Worm (Caenorhabditis elegans) whole organism, L3 larva: Measurements from ENCODE around the gene elt-7.
A peak's percentile ranks its signal among the peaks of the same experiment; 100 is the strongest.

Source experiments
- R02D3.7 ChIP-seq: fragments of 150-350 bp; optimal IDR thresholded peaks from 2 replicates; lab custom pipeline; 2014; ENCODE audit warnings: missing biosample characterization, missing genetic modification characterization
- ZK546.5 ChIP-seq: sonication (generic microtip); optimal IDR thresholded peaks from 2 replicates; lab custom pipeline; 2017; ENCODE audit warnings: missing biosample characterization, missing genetic modification characterization
- aly-2 ChIP-seq: fragments of 150-350 bp; optimal IDR thresholded peaks from 2 replicates; lab custom pipeline; 2014; ENCODE audit warnings: missing biosample characterization, missing genetic modification characterization
- ceh-28 ChIP-seq: fragments of 150-350 bp; optimal IDR thresholded peaks from 2 replicates; lab custom pipeline; 2014; ENCODE audit warnings: missing biosample characterization, missing genetic modification reagents, missing genetic modification characterization
- ceh-82 ChIP-seq: fragments of 150-350 bp; optimal IDR thresholded peaks from 2 replicates; lab custom pipeline; 2014; ENCODE audit warnings: missing biosample characterization, missing genetic modification characterization
- ceh-9 ChIP-seq: sonication (generic microtip); optimal IDR thresholded peaks from 2 replicates; lab custom pipeline; 2018; ENCODE audit warnings: missing biosample characterization, missing genetic modification characterization
- daf-12 ChIP-seq: fragments of 150-350 bp; optimal IDR thresholded peaks from 2 replicates; lab custom pipeline; 2014; ENCODE audit warnings: missing biosample characterization, missing genetic modification reagents, missing genetic modification characterization
- egl-27 ChIP-seq: sonication (generic microtip); optimal IDR thresholded peaks from 4 replicates; lab custom pipeline; 2017; ENCODE audit warnings: missing biosample characterization, missing genetic modification reagents, missing genetic modification characterization
- egl-5 ChIP-seq: fragments of 150-350 bp; optimal IDR thresholded peaks from 2 replicates; lab custom pipeline; 2017; ENCODE audit warnings: missing biosample characterization, missing genetic modification reagents, missing genetic modification characterization, inconsistent platforms
- elt-1 ChIP-seq: fragments of 150-350 bp; optimal IDR thresholded peaks from 2 replicates; lab custom pipeline; 2014; ENCODE audit warnings: missing biosample characterization, missing genetic modification characterization
- elt-2 ChIP-seq: sonication (generic microtip); optimal IDR thresholded peaks from 2 replicates; lab custom pipeline; 2016; ENCODE audit warnings: missing genetic modification reagents, mild to moderate bottlenecking, missing genetic modification characterization, missing compliant biosample characterization
- elt-3 ChIP-seq, 3 experiments: fragments of 150-350 bp in 1 of 3; sonication (generic microtip) in 2 of 3; optimal IDR thresholded peaks; 2 replicates in 2 of 3; 4 replicates in 1 of 3; lab custom pipeline; 2014 to 2017; ENCODE audit warnings: missing biosample characterization in 3 of 3, missing genetic modification characterization in 3 of 3
- eor-1 ChIP-seq, 2 experiments: fragments of 150-350 bp; optimal IDR thresholded peaks; 2 replicates each; lab custom pipeline; 2014 to 2018; ENCODE audit warnings: missing biosample characterization in 2 of 2, missing genetic modification characterization in 2 of 2
- fkh-10 ChIP-seq: sonication (generic microtip); optimal IDR thresholded peaks from 2 replicates; lab custom pipeline; 2017; ENCODE audit warnings: missing biosample characterization, missing genetic modification reagents, missing genetic modification characterization
- fos-1 ChIP-seq: fragments of 150-350 bp; optimal IDR thresholded peaks from 2 replicates; lab custom pipeline; 2014; ENCODE audit warnings: missing biosample characterization, missing genetic modification characterization
- hmg-11 ChIP-seq: sonication (generic microtip); optimal IDR thresholded peaks from 2 replicates; lab custom pipeline; 2016; ENCODE audit warnings: missing genetic modification characterization, missing compliant biosample characterization
- jun-1 ChIP-seq: fragments of 150-350 bp; optimal IDR thresholded peaks from 2 replicates; lab custom pipeline; 2014; ENCODE audit warnings: missing biosample characterization, missing genetic modification reagents, missing genetic modification characterization
- lin-39 ChIP-seq: fragments of 150-350 bp; optimal IDR thresholded peaks from 2 replicates; lab custom pipeline; 2018; ENCODE audit warnings: missing biosample characterization, missing genetic modification reagents, missing genetic modification characterization
- lsy-12 ChIP-seq: sonication (generic microtip); optimal IDR thresholded peaks from 2 replicates; lab custom pipeline; 2016; ENCODE audit warnings: mild to moderate bottlenecking, missing genetic modification characterization, missing compliant biosample characterization
- mdl-1 ChIP-seq: fragments of 150-350 bp; optimal IDR thresholded peaks from 2 replicates; lab custom pipeline; 2014; ENCODE audit warnings: missing biosample characterization, missing genetic modification characterization
- mml-1 ChIP-seq: fragments of 150-350 bp; sonication (generic microtip); optimal IDR thresholded peaks from 3 replicates; lab custom pipeline; 2014; ENCODE audit warnings: missing biosample characterization, missing genetic modification characterization
- nhr-11 ChIP-seq: fragments of 150-350 bp; optimal IDR thresholded peaks from 2 replicates; lab custom pipeline; 2014; ENCODE audit warnings: missing biosample characterization, missing genetic modification characterization
- nhr-12 ChIP-seq: fragments of 150-350 bp; optimal IDR thresholded peaks from 2 replicates; lab custom pipeline; 2014; ENCODE audit warnings: missing biosample characterization, missing genetic modification characterization
- nhr-237 ChIP-seq: fragments of 150-350 bp; optimal IDR thresholded peaks from 2 replicates; lab custom pipeline; 2014; ENCODE audit warnings: missing biosample characterization, missing genetic modification characterization
- nhr-25 ChIP-seq: sonication (generic microtip); optimal IDR thresholded peaks from 2 replicates; lab custom pipeline; 2017; ENCODE audit warnings: missing biosample characterization, missing genetic modification characterization
- nhr-76 ChIP-seq: fragments of 150-350 bp; sonication (generic microtip); optimal IDR thresholded peaks from 5 replicates; lab custom pipeline; 2014; ENCODE audit warnings: missing biosample characterization, missing genetic modification characterization
- nhr-77 ChIP-seq: fragments of 150-350 bp; optimal IDR thresholded peaks from 2 replicates; lab custom pipeline; 2014; ENCODE audit warnings: missing biosample characterization, missing genetic modification characterization
- pha-4 ChIP-seq: fragments of 150-350 bp; optimal IDR thresholded peaks from 2 replicates; lab custom pipeline; 2014; ENCODE audit warnings: missing biosample characterization, missing genetic modification reagents, missing genetic modification characterization
- pqm-1 ChIP-seq: fragments of 150-350 bp; optimal IDR thresholded peaks from 2 replicates; lab custom pipeline; 2017; ENCODE audit warnings: missing biosample characterization, missing genetic modification characterization, inconsistent platforms
- sea-2 ChIP-seq: fragments of 150-350 bp; sonication (generic microtip); optimal IDR thresholded peaks from 4 replicates; lab custom pipeline; 2014; ENCODE audit warnings: missing biosample characterization, missing genetic modification reagents, missing genetic modification characterization
- skn-1 ChIP-seq: fragments of 150-350 bp; optimal IDR thresholded peaks from 2 replicates; lab custom pipeline; 2014; ENCODE audit warnings: missing biosample characterization, missing genetic modification characterization
- unc-62 ChIP-seq: fragments of 150-350 bp; sonication (generic microtip); optimal IDR thresholded peaks from 4 replicates; lab custom pipeline; 2014; ENCODE audit warnings: missing biosample characterization, missing genetic modification reagents, missing genetic modification characterization
- zag-1 ChIP-seq: fragments of 150-350 bp; optimal IDR thresholded peaks from 2 replicates; lab custom pipeline; 2014; ENCODE audit warnings: missing biosample characterization, missing genetic modification characterization
- ztf-11 ChIP-seq: fragments of 150-350 bp; optimal IDR thresholded peaks from 2 replicates; lab custom pipeline; 2014; ENCODE audit warnings: missing biosample characterization, missing genetic modification characterization

Gene elt-7

ce11 chrV:4777388-4777986 lies 7.0 kb downstream of the elt-7 start, which contains the start of gene C18G1.1:
Gene C18G1.1, plus strand, starts transcription at chrV:4777960.
- TF ChIP-seq egl-5 (peak; percentile 37), ceh-9 (no peak), unc-62 (GFP tag; lab: Kevin White, UChicago) (no peak), mdl-1 (no peak), pha-4 (tag; lab: Kevin White, UChicago) (no peak), ztf-11 (no peak)

ce11 chrV:4783313-4783712 lies 12.8 kb downstream of the elt-7 start, which contains the start of gene Y60C6A.1:
Gene Y60C6A.1, plus strand, starts transcription at chrV:4783613.
- no peak for TF ChIP-seq egl-5

- TF ChIP-seq nhr-11 (tag; lab: Kevin White, UChicago) (no peak), skn-1 (tag; lab: Kevin White, UChicago) (no peak), ZK546.5 (no peak)
Measured at ce11 chrV:4785333-4785852, 14.9 kb downstream of the elt-7 start, which contains the start of the genes Y60C6A.2 and Y60C6A.3. Gene Y60C6A.2, minus strand, starts transcription at chrV:4785433. Gene Y60C6A.3, plus strand, starts transcription at chrV:4785802.

- TF ChIP-seq mml-1 (no peak), unc-62 (GFP tag; lab: Kevin White, UChicago) (no peak), nhr-12 (no peak), nhr-11 (tag; lab: Kevin White, UChicago) (no peak), hmg-11 (tag; lab: Kevin White, UChicago) (no peak), aly-2 (tag; lab: Kevin White, UChicago) (no peak), egl-5 (no peak), elt-3 (tag; optimal IDR thresholded peaks at IDR 0.05; lab: Kevin White, UChicago) (no peak), nhr-25 (tag; lab: Kevin White, UChicago) (no peak), lsy-12 (tag; lab: Kevin White, UChicago) (no peak), pqm-1 (no peak), nhr-77 (tag; lab: Kevin White, UChicago) (no peak), R02D3.7 (tag; lab: Kevin White, UChicago) (no peak), ceh-9 (no peak), ceh-82 (tag; lab: Kevin White, UChicago) (no peak), jun-1 (tag; lab: Kevin White, UChicago) (no peak), daf-12 (tag; lab: Kevin White, UChicago) (no peak), zag-1 (tag; lab: Kevin White, UChicago) (no peak), lin-39 (no peak)
Measured at ce11 chrV:4787166-4787565, 16.7 kb downstream of the elt-7 start, which contains the start of gene R02F11.9. Gene R02F11.9, plus strand, starts transcription at chrV:4787466.

- TF ChIP-seq nhr-237 (tag; lab: Kevin White, UChicago) (no peak), nhr-11 (tag; lab: Kevin White, UChicago) (no peak), egl-5 (no peak), R02D3.7 (tag; lab: Kevin White, UChicago) (no peak), lin-39 (no peak)
Measured at ce11 chrV:4787836-4788235, 17.4 kb downstream of the elt-7 start.

- TF ChIP-seq mdl-1 (no peak), nhr-77 (tag; lab: Kevin White, UChicago) (no peak), fos-1 (tag; lab: Kevin White, UChicago) (no peak), egl-5 (no peak), eor-1 (tag; optimal IDR thresholded peaks at IDR 0.05; lab: Kevin White, UChicago) (no peak), nhr-237 (tag; lab: Kevin White, UChicago) (no peak), nhr-76 (tag; lab: Kevin White, UChicago) (no peak), elt-1 (tag; lab: Kevin White, UChicago) (no peak), ceh-28 (tag; lab: Kevin White, UChicago) (no peak), fkh-10 (GFP tag; lab: Kevin White, UChicago) (no peak), ceh-82 (tag; lab: Kevin White, UChicago) (no peak), sea-2 (GFP tag; lab: Kevin White, UChicago) (no peak), jun-1 (tag; lab: Kevin White, UChicago) (no peak), unc-62 (GFP tag; lab: Kevin White, UChicago) (no peak), egl-27 (no peak), lin-39 (no peak), ZK546.5 (no peak), elt-2 (no peak)
Measured at ce11 chrV:4788823-4789222, 18.4 kb downstream of the elt-7 start, which contains the start of gene R02F11.10. Gene R02F11.10, plus strand, starts transcription at chrV:4789123.
